Fruit fly (Drosophila melanogaster) whole organism, wandering third instar larva: Measurements from ENCODE around the gene Gdap1.
A peak's percentile ranks its signal among the peaks of the same experiment; 100 is the strongest.

Source experiments
- Hnf4 ChIP-seq: fragments of 200-800 bp; sonication (Bioruptor generic); optimal IDR thresholded peaks from 2 replicates; lab custom pipeline; 2016; ENCODE audit warnings: missing biosample characterization, mild to moderate bottlenecking, missing genetic modification characterization
- Hr78 ChIP-seq: fragments of >200 bp; optimal IDR thresholded peaks from 2 replicates; lab custom pipeline; 2017; ENCODE audit warnings: missing biosample characterization, missing genetic modification characterization
- OdsH ChIP-seq: fragments of 200-800 bp; sonication (Bioruptor generic); optimal IDR thresholded peaks from 2 replicates; lab custom pipeline; 2016; ENCODE audit warnings: missing biosample characterization, mild to moderate bottlenecking, missing genetic modification characterization
- br ChIP-seq: fragments of 200-800 bp; sonication (Bioruptor generic); optimal IDR thresholded peaks from 2 replicates; lab custom pipeline; 2016; ENCODE audit warnings: missing biosample characterization, missing genetic modification characterization
- dl ChIP-seq, 2 experiments: fragments of 175-275, 200-275 bp in 1 of 2; fragments of 200-275 bp in 1 of 2; sonication (Bioruptor generic); optimal IDR thresholded peaks; lab custom pipeline; 2018; ENCODE audit warnings: mild to moderate bottlenecking in 2 of 2, missing biosample characterization in 2 of 2, missing genetic modification characterization in 2 of 2, moderate library complexity in 2 of 2; ENCODE audit not compliant: partially characterized antibody in 2 of 2, insufficient read depth in 1 of 2
- dsf ChIP-seq: sonication (Bioruptor generic); optimal IDR thresholded peaks from 2 replicates; lab custom pipeline; 2016; ENCODE audit warnings: missing biosample characterization, missing genetic modification characterization, borderline replicate concordance
- ey ChIP-seq: fragments of 200-800 bp; sonication (Bioruptor generic); optimal IDR thresholded peaks from 2 replicates; lab custom pipeline; 2016; ENCODE audit warnings: missing biosample characterization, missing genetic modification characterization
- h ChIP-seq: fragments of 200-800 bp; sonication (Bioruptor generic); optimal IDR thresholded peaks from 3 replicates; lab custom pipeline; 2016; ENCODE audit warnings: missing biosample characterization, mild to moderate bottlenecking, missing genetic modification characterization
- lola ChIP-seq: fragments of >200 bp; optimal IDR thresholded peaks from 2 replicates; lab custom pipeline; 2017; ENCODE audit warnings: missing biosample characterization, missing genetic modification characterization
- pan ChIP-seq: fragments of >200 bp; optimal IDR thresholded peaks from 2 replicates; lab custom pipeline; 2017
- psq ChIP-seq: fragments of 200-800 bp; sonication (Bioruptor generic); optimal IDR thresholded peaks from 3 replicates; lab custom pipeline; 2017; ENCODE audit warnings: missing biosample characterization, mild to moderate bottlenecking, missing genetic modification characterization, moderate library complexity
- usp ChIP-seq: fragments of >200 bp; optimal IDR thresholded peaks from 2 replicates; lab custom pipeline; 2017; ENCODE audit warnings: missing biosample characterization, missing genetic modification characterization

DNA sequence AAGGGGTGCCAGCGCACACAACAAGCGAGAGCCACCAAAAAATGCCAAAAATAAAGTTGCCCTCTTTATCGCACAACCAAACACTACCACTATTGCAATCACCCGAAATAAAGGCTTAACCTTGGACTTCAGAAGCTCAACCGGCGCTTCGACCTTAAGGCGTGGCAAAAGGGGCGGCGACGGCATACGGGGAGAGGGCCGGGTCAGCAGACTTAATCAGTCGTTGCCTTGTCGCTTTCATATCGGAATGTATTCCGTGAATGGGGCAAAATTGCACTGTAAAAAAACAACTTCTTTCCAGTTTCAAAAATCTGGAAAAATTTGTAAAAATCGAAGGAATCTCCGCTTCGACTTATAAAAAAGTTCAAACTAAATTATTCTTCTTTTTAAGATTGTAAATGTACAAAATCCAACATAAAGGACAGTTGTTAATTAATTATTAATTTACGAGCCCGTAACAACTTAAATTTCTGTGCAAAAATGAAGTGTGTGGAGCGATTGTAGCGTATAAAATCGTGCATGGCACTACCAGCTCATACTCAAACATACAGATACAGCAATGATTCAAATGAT lies 41.3 kb downstream of the Gdap1 start:
- TF ChIP-seq usp (GFP tag; lab: Kevin White, UChicago): no peak
- TF ChIP-seq br (GFP tag; lab: Kevin White, UChicago): peak; percentile 53
- TF ChIP-seq ey (GFP tag; lab: Kevin White, UChicago): peak; percentile 49
- TF ChIP-seq pan (lab: Kevin White, UChicago): no peak
- TF ChIP-seq Hr78: no peak
- peak; percentile 27 for TF ChIP-seq Hnf4 (GFP tag; lab: Kevin White, UChicago)
- TF ChIP-seq lola (GFP tag; lab: Kevin White, UChicago): no peak
- TF ChIP-seq psq (GFP tag; lab: Kevin White, UChicago): no peak
- no peak for TF ChIP-seq dl (GFP tag; optimal IDR thresholded peaks at IDR 0.05; lab: Kevin White, UChicago; ENCODE audit: insufficient read depth in 1 of 2, partially characterized antibody in 2 of 2)
- peak; percentile 43 for TF ChIP-seq OdsH (GFP tag; lab: Kevin White, UChicago)
- no peak for TF ChIP-seq dsf (GFP tag; lab: Kevin White, UChicago)
- TF ChIP-seq h (GFP tag; lab: Kevin White, UChicago): peak; percentile 67
